Worm (Caenorhabditis elegans) whole organism, L3 larva: ENCODE measurements around the gene nol-10.

Source experiments
- ZK546.5 ChIP-seq: sonication (generic microtip); optimal IDR thresholded peaks from 2 replicates; lab custom pipeline; 2017; ENCODE audit warnings: missing biosample characterization, missing genetic modification characterization
- aly-2 ChIP-seq: fragments of 150-350 bp; optimal IDR thresholded peaks from 2 replicates; lab custom pipeline; 2014; ENCODE audit warnings: missing biosample characterization, missing genetic modification characterization
- ama-1 ChIP-seq: fragments of 150-350 bp; optimal IDR thresholded peaks from 2 replicates; lab custom pipeline; 2018
- ceh-16 ChIP-seq: sonication (generic microtip); optimal IDR thresholded peaks from 2 replicates; lab custom pipeline; 2017; ENCODE audit warnings: missing biosample characterization, missing genetic modification characterization
- ceh-28 ChIP-seq: fragments of 150-350 bp; optimal IDR thresholded peaks from 2 replicates; lab custom pipeline; 2014; ENCODE audit warnings: missing biosample characterization, missing genetic modification reagents, missing genetic modification characterization
- ceh-82 ChIP-seq: fragments of 150-350 bp; optimal IDR thresholded peaks from 2 replicates; lab custom pipeline; 2014; ENCODE audit warnings: missing biosample characterization, missing genetic modification characterization
- ceh-9 ChIP-seq: sonication (generic microtip); optimal IDR thresholded peaks from 2 replicates; lab custom pipeline; 2018; ENCODE audit warnings: missing biosample characterization, missing genetic modification characterization
- daf-12 ChIP-seq: fragments of 150-350 bp; optimal IDR thresholded peaks from 2 replicates; lab custom pipeline; 2014; ENCODE audit warnings: missing biosample characterization, missing genetic modification reagents, missing genetic modification characterization
- egl-27 ChIP-seq: sonication (generic microtip); optimal IDR thresholded peaks from 4 replicates; lab custom pipeline; 2017; ENCODE audit warnings: missing biosample characterization, missing genetic modification reagents, missing genetic modification characterization
- elt-2 ChIP-seq: sonication (generic microtip); optimal IDR thresholded peaks from 2 replicates; lab custom pipeline; 2016; ENCODE audit warnings: missing genetic modification reagents, mild to moderate bottlenecking, missing genetic modification characterization, missing compliant biosample characterization
- elt-3 ChIP-seq, 3 experiments: fragments of 150-350 bp in 1 of 3; sonication (generic microtip) in 2 of 3; optimal IDR thresholded peaks; 2 replicates in 2 of 3; 4 replicates in 1 of 3; lab custom pipeline; 2014 to 2017; ENCODE audit warnings: missing biosample characterization in 3 of 3, missing genetic modification characterization in 3 of 3
- eor-1 ChIP-seq, 2 experiments: fragments of 150-350 bp; optimal IDR thresholded peaks; 2 replicates each; lab custom pipeline; 2014 to 2018; ENCODE audit warnings: missing biosample characterization in 2 of 2, missing genetic modification characterization in 2 of 2
- fkh-10 ChIP-seq: sonication (generic microtip); optimal IDR thresholded peaks from 2 replicates; lab custom pipeline; 2017; ENCODE audit warnings: missing biosample characterization, missing genetic modification reagents, missing genetic modification characterization
- fkh-2 ChIP-seq: fragments of 150-350 bp; optimal IDR thresholded peaks from 2 replicates; lab custom pipeline; 2014; ENCODE audit warnings: missing biosample characterization, missing genetic modification reagents, missing genetic modification characterization
- hmg-11 ChIP-seq: sonication (generic microtip); optimal IDR thresholded peaks from 2 replicates; lab custom pipeline; 2016; ENCODE audit warnings: missing genetic modification characterization, missing compliant biosample characterization
- jun-1 ChIP-seq: fragments of 150-350 bp; optimal IDR thresholded peaks from 2 replicates; lab custom pipeline; 2014; ENCODE audit warnings: missing biosample characterization, missing genetic modification reagents, missing genetic modification characterization
- lin-15B ChIP-seq: fragments of 150-350 bp; optimal IDR thresholded peaks from 2 replicates; lab custom pipeline; 2014; ENCODE audit warnings: missing biosample characterization, missing genetic modification characterization
- lin-39 ChIP-seq: fragments of 150-350 bp; optimal IDR thresholded peaks from 2 replicates; lab custom pipeline; 2018; ENCODE audit warnings: missing biosample characterization, missing genetic modification reagents, missing genetic modification characterization
- lsy-12 ChIP-seq: sonication (generic microtip); optimal IDR thresholded peaks from 2 replicates; lab custom pipeline; 2016; ENCODE audit warnings: mild to moderate bottlenecking, missing genetic modification characterization, missing compliant biosample characterization
- mdl-1 ChIP-seq: fragments of 150-350 bp; optimal IDR thresholded peaks from 2 replicates; lab custom pipeline; 2014; ENCODE audit warnings: missing biosample characterization, missing genetic modification characterization
- mml-1 ChIP-seq: fragments of 150-350 bp; sonication (generic microtip); optimal IDR thresholded peaks from 3 replicates; lab custom pipeline; 2014; ENCODE audit warnings: missing biosample characterization, missing genetic modification characterization
- nfya-1 ChIP-seq: sonication (generic microtip); optimal IDR thresholded peaks from 2 replicates; lab custom pipeline; 2017; ENCODE audit warnings: missing genetic modification characterization, mild to moderate bottlenecking, missing compliant biosample characterization, antibody characterized with exemption, moderate library complexity; ENCODE audit not compliant: insufficient read depth
- nhr-11 ChIP-seq: fragments of 150-350 bp; optimal IDR thresholded peaks from 2 replicates; lab custom pipeline; 2014; ENCODE audit warnings: missing biosample characterization, missing genetic modification characterization
- nhr-12 ChIP-seq: fragments of 150-350 bp; optimal IDR thresholded peaks from 2 replicates; lab custom pipeline; 2014; ENCODE audit warnings: missing biosample characterization, missing genetic modification characterization
- nhr-23 ChIP-seq: fragments of 150-350 bp; optimal IDR thresholded peaks from 2 replicates; lab custom pipeline; 2014; ENCODE audit warnings: missing biosample characterization, missing genetic modification reagents, missing genetic modification characterization
- nhr-25 ChIP-seq: sonication (generic microtip); optimal IDR thresholded peaks from 2 replicates; lab custom pipeline; 2017; ENCODE audit warnings: missing biosample characterization, missing genetic modification characterization
- nhr-28 ChIP-seq: fragments of 150-350 bp; optimal IDR thresholded peaks from 2 replicates; lab custom pipeline; 2014; ENCODE audit warnings: missing biosample characterization, missing genetic modification characterization
- nhr-67 ChIP-seq: fragments of 150-350 bp; optimal IDR thresholded peaks from 2 replicates; lab custom pipeline; 2014; ENCODE audit warnings: missing biosample characterization, missing genetic modification characterization
- nhr-77 ChIP-seq: fragments of 150-350 bp; optimal IDR thresholded peaks from 2 replicates; lab custom pipeline; 2014; ENCODE audit warnings: missing biosample characterization, missing genetic modification characterization
- pha-4 ChIP-seq: fragments of 150-350 bp; optimal IDR thresholded peaks from 2 replicates; lab custom pipeline; 2014; ENCODE audit warnings: missing biosample characterization, missing genetic modification reagents, missing genetic modification characterization
- pqm-1 ChIP-seq: fragments of 150-350 bp; optimal IDR thresholded peaks from 2 replicates; lab custom pipeline; 2017; ENCODE audit warnings: missing biosample characterization, missing genetic modification characterization, inconsistent platforms
- skn-1 ChIP-seq: fragments of 150-350 bp; optimal IDR thresholded peaks from 2 replicates; lab custom pipeline; 2014; ENCODE audit warnings: missing biosample characterization, missing genetic modification characterization
- snpc-4 ChIP-seq: fragments of 150-350 bp; optimal IDR thresholded peaks from 2 replicates; lab custom pipeline; 2014; ENCODE audit warnings: missing biosample characterization, missing genetic modification characterization
- zag-1 ChIP-seq: fragments of 150-350 bp; optimal IDR thresholded peaks from 2 replicates; lab custom pipeline; 2014; ENCODE audit warnings: missing biosample characterization, missing genetic modification characterization
- ztf-11 ChIP-seq: fragments of 150-350 bp; optimal IDR thresholded peaks from 2 replicates; lab custom pipeline; 2014; ENCODE audit warnings: missing biosample characterization, missing genetic modification characterization
- ztf-4 ChIP-seq: fragments of 150-350 bp; optimal IDR thresholded peaks from 2 replicates; lab custom pipeline; 2014; ENCODE audit warnings: missing biosample characterization, missing genetic modification characterization

nol-10 gene

DNA sequence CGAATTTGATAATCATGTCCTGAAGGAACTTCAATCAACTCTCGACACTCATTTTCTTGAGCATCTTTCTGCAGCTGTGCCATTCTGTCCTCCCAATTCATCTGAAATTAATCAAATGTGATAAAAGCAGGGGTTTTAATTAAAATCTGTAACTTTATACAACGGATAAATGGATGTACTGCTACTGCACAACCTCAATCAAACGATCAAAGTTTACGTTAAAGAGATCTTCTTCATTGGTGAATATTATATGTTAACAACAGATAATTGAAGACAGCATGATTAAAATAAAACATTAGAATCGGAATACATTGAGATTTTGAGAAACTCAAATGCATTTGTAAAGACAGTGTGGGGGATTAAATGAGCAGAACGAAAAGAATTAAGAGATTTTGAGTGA lies 2.1 kb upstream of the nol-10 start, which contains the start of gene F32E10.5:
Gene F32E10.5 (minus strand): TSS at position 101 of the 400 bp plus-strand sequence.
- TF ChIP-seq aly-2 (no peak), nhr-23 (tag; lab: Kevin White, UChicago) (no peak), egl-27 (tag; lab: Kevin White, UChicago) (no peak), zag-1 (tag; lab: Kevin White, UChicago) (no peak), elt-3 (tag; optimal IDR thresholded peaks at IDR 0.05; lab: Kevin White, UChicago) (no peak), fkh-2 (tag; lab: Kevin White, UChicago) (no peak), elt-2 (tag; lab: Kevin White, UChicago) (no peak), ZK546.5 (no peak), mml-1 (no peak), nhr-77 (no peak), ceh-16 (tag; lab: Kevin White, UChicago) (no peak), ceh-28 (no peak)
- TF ChIP-seq, all 47 proteins: peak for 0

ce11 chrIV:7585273-7585882 lies 5.0 kb downstream of the nol-10 start:
- TF ChIP-seq daf-12 (tag; lab: Kevin White, UChicago) (no peak), nhr-77 (no peak), fkh-10 (GFP tag; lab: Kevin White, UChicago) (no peak), elt-2 (tag; lab: Kevin White, UChicago) (no peak), hmg-11 (tag; lab: Kevin White, UChicago) (peak; percentile 42), mml-1 (no peak), eor-1 (tag; optimal IDR thresholded peaks at IDR 0.05; lab: Kevin White, UChicago) (no peak), aly-2 (no peak), nhr-67 (tag; lab: Kevin White, UChicago) (no peak), nhr-25 (tag; lab: Kevin White, UChicago) (no peak), snpc-4 (tag; lab: Kevin White, UChicago) (peak; percentile 11), ztf-4 (tag; lab: Kevin White, UChicago) (no peak), egl-27 (tag; lab: Kevin White, UChicago) (no peak), lin-39 (peak; percentile 84), nfya-1 (peak; percentile 51)

DNA sequence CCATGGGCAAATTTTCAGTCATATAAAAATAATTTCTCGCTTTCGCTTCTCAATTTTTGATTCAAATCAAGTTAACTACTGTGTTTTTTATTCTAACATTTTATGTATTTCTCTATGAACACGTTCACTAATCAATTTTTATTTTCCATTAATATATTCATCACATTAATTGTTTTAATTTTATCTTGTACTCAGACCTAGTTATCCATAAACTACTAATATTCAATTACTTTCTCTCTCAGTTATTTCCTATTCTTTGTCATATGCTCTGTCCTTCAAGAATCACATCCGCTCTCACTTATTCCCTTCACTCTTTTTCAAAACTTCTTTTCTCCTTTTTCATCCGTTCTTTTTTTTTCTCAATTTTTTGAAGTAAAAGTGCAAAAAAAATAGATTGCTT lies 6.6 kb downstream of the nol-10 start:
- TF ChIP-seq fkh-10 (GFP tag; lab: Kevin White, UChicago) (peak; percentile 42), nhr-12 (tag; lab: Kevin White, UChicago) (no peak), nhr-25 (tag; lab: Kevin White, UChicago) (no peak), elt-3 (tag; optimal IDR thresholded peaks at IDR 0.05; lab: Kevin White, UChicago) (no peak), mml-1 (no peak), mdl-1 (tag; lab: Kevin White, UChicago) (no peak), skn-1 (tag; lab: Kevin White, UChicago) (no peak), ceh-9 (tag; lab: Kevin White, UChicago) (no peak), lin-39 (no peak)

DNA sequence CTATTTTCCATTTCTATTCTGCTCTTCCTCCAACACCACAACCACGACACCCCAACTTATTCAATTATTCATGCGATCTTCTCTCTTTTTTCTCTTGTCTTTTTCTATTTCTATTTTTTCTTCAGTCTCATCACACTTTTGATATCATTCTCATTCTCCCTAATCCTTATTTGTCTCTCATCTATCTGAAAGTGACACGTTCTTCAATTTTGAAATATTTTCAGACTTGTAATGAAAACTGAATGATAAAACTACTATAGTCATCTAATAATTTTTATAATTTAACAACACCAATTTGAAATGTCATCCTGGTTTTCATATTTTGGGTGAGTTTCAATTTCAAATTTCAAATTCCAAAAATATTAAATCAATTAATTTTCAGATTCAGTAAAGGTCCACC lies 8.2 kb downstream of the nol-10 start, which contains the start of gene cla-1:
Gene cla-1 (plus strand): TSS at position 301 of the 400 bp plus-strand sequence.
- TF ChIP-seq pqm-1 (tag; lab: Kevin White, UChicago) (no peak), fkh-2 (tag; lab: Kevin White, UChicago) (no peak), ztf-11 (tag; lab: Kevin White, UChicago) (no peak), nhr-67 (tag; lab: Kevin White, UChicago) (no peak), lsy-12 (no peak), nhr-11 (no peak), ceh-82 (no peak)
- TF ChIP-seq, all 47 proteins: peak for 0

- no peak for TF ChIP-seq daf-12 (tag; lab: Kevin White, UChicago)
- no peak for TF ChIP-seq ceh-82
- TF ChIP-seq pha-4 (tag; lab: Kevin White, UChicago), result no peak
- no peak for TF ChIP-seq pqm-1 (tag; lab: Kevin White, UChicago)
- no peak for TF ChIP-seq nhr-28 (tag; lab: Kevin White, UChicago)
- TF ChIP-seq ama-1 (lab: Kevin White, UChicago), result no peak
- TF ChIP-seq hmg-11 (tag; lab: Kevin White, UChicago), result no peak
- TF ChIP-seq lsy-12, result no peak
- no peak for TF ChIP-seq nhr-23 (tag; lab: Kevin White, UChicago)
- TF ChIP-seq jun-1 (tag; lab: Kevin White, UChicago), result no peak
- TF ChIP-seq mml-1, result no peak
- no peak for TF ChIP-seq ZK546.5
- no peak for TF ChIP-seq ztf-4 (tag; lab: Kevin White, UChicago)
- TF ChIP-seq skn-1 (tag; lab: Kevin White, UChicago), result no peak
- no peak for TF ChIP-seq lin-15B (tag; lab: Kevin White, UChicago)
Observed at ce11 chrIV:7605413-7605812, 25.0 kb downstream of the nol-10 start.
